Worm (Caenorhabditis elegans) whole organism, young adult: ENCODE measurements around the gene hif-1.

Experiments used
- B0336.3 ChIP-seq: fragments of 200-800 bp; sonication (Bioruptor generic); IDR thresholded peaks from 2 replicates; pipeline ENCODE4 v1.3.6; 2022; ENCODE audit warnings: missing genetic modification characterization, missing compliant biosample characterization
- D2030.7 ChIP-seq: fragments of 200-800 bp; sonication (Bioruptor generic); IDR thresholded peaks from 2 replicates; pipeline ENCODE4 v1.3.6; 2022; ENCODE audit warnings: missing genetic modification reagents, missing genetic modification characterization, missing compliant biosample characterization
- F23B12.7 ChIP-seq: sonication (generic microtip); optimal IDR thresholded peaks from 2 replicates; lab custom pipeline; 2017; ENCODE audit warnings: missing genetic modification characterization, mild to moderate bottlenecking, missing compliant biosample characterization, antibody characterized with exemption, moderate library complexity; ENCODE audit not compliant: insufficient read depth
- F33H1.4 ChIP-seq: fragments of 200-800 bp; sonication (Bioruptor generic); IDR thresholded peaks from 2 replicates; pipeline ENCODE4 v1.3.6; 2022; ENCODE audit warnings: missing genetic modification reagents, missing genetic modification characterization, missing compliant biosample characterization
- F49E8.2 ChIP-seq: sonication (generic microtip); optimal IDR thresholded peaks from 3 replicates; lab custom pipeline; 2017; ENCODE audit warnings: missing genetic modification characterization, mild to moderate bottlenecking, missing compliant biosample characterization, antibody characterized with exemption, moderate library complexity; ENCODE audit not compliant: insufficient read depth
- K11D2.4 ChIP-seq: fragments of 200-800 bp; sonication (Bioruptor generic); IDR thresholded peaks from 2 replicates; pipeline ENCODE4 v1.3.6; 2022; ENCODE audit warnings: missing genetic modification reagents, missing genetic modification characterization, missing compliant biosample characterization
- K12H6.12 ChIP-seq: fragments of 200-800 bp; sonication (Bioruptor generic); optimal IDR thresholded peaks from 2 replicates; lab custom pipeline; 2018; ENCODE audit warnings: mild to moderate bottlenecking, missing genetic modification characterization, missing compliant biosample characterization
- Y53F4B.3 ChIP-seq: fragments of 200-800 bp; sonication (Bioruptor generic); IDR thresholded peaks from 2 replicates; pipeline ENCODE4 v1.3.6; 2022; ENCODE audit warnings: missing genetic modification reagents, missing genetic modification characterization, missing compliant biosample characterization
- Y53G8AR.9 ChIP-seq: fragments of 200-800 bp; sonication (Bioruptor generic); conservative IDR thresholded peaks from 2 replicates; pipeline ENCODE4 v1.3.6; 2022; ENCODE audit warnings: missing genetic modification reagents, missing genetic modification characterization, missing compliant biosample characterization
- Y79H2A.3 ChIP-seq: fragments of 200-800 bp; sonication (Bioruptor generic); conservative IDR thresholded peaks from 2 replicates; pipeline ENCODE4 v1.3.6; 2022; ENCODE audit warnings: missing genetic modification reagents, missing genetic modification characterization, missing compliant biosample characterization
- Y95B8A.8 ChIP-seq: fragments of 200-800 bp; sonication (Bioruptor generic); IDR thresholded peaks from 2 replicates; pipeline ENCODE4 v1.3.6; 2022; ENCODE audit warnings: missing genetic modification reagents, missing genetic modification characterization, missing compliant biosample characterization
- ama-1 ChIP-seq, 3 experiments: fragments of 150-350 bp in 1 of 3; sonication (generic microtip) in 2 of 3; optimal IDR thresholded peaks; 2 replicates each; lab custom pipeline; 2014 to 2018; ENCODE audit warnings: missing biosample characterization in 2 of 3, missing genetic modification characterization in 2 of 3, missing genetic modification reagents in 2 of 3
- aptf-2 ChIP-seq: fragments of 200-800 bp; sonication (Bioruptor generic); conservative IDR thresholded peaks from 2 replicates; pipeline ENCODE4 v1.3.6; 2022; ENCODE audit warnings: missing genetic modification reagents, missing genetic modification characterization, missing compliant biosample characterization
- atf-7 ChIP-seq: sonication (generic microtip); optimal IDR thresholded peaks from 2 replicates; lab custom pipeline; 2017; ENCODE audit warnings: mild to moderate bottlenecking, missing genetic modification characterization, missing compliant biosample characterization
- attf-5 ChIP-seq: fragments of 200-800 bp; sonication (Bioruptor generic); optimal IDR thresholded peaks from 2 replicates; lab custom pipeline; 2018; ENCODE audit warnings: mild to moderate bottlenecking, missing genetic modification characterization, missing compliant biosample characterization
- bed-1 ChIP-seq: fragments of 200-800 bp; sonication (Bioruptor generic); IDR thresholded peaks from 2 replicates; pipeline ENCODE4 v1.3.6; 2022; ENCODE audit warnings: missing genetic modification reagents, missing genetic modification characterization, missing compliant biosample characterization
- cebp-1 ChIP-seq, 2 experiments: fragments of 200-800 bp in 1 of 2; sonication (Bioruptor generic) in 1 of 2; sonication (generic microtip) in 1 of 2; IDR thresholded peaks in 1 of 2; optimal IDR thresholded peaks in 1 of 2; 2 replicates each; pipeline versions ENCODE4 v1.3.6 to Lab custom; 2017 to 2022; ENCODE audit warnings: missing compliant biosample characterization in 2 of 2, missing genetic modification characterization in 2 of 2, mild to moderate bottlenecking in 1 of 2, missing genetic modification reagents in 1 of 2, moderate library complexity in 1 of 2
- cebp-2 ChIP-seq: fragments of 200-800 bp; sonication (Bioruptor generic); IDR thresholded peaks from 2 replicates; pipeline ENCODE4 v1.3.6; 2022; ENCODE audit warnings: missing genetic modification characterization, missing compliant biosample characterization
- ceh-100 ChIP-seq: fragments of 200-800 bp; sonication (Bioruptor generic); IDR thresholded peaks from 2 replicates; pipeline ENCODE4 v1.3.6; 2022; ENCODE audit warnings: missing genetic modification reagents, missing genetic modification characterization, missing compliant biosample characterization
- ceh-27 ChIP-seq: fragments of 200-800 bp; sonication (Bioruptor generic); optimal IDR thresholded peaks from 2 replicates; lab custom pipeline; 2018; ENCODE audit warnings: mild to moderate bottlenecking, missing genetic modification characterization, moderate library complexity, missing compliant biosample characterization
- ceh-40 ChIP-seq: fragments of 200-800 bp; sonication (Bioruptor generic); IDR thresholded peaks from 2 replicates; pipeline ENCODE4 v1.3.6; 2022; ENCODE audit warnings: missing genetic modification characterization, missing compliant biosample characterization
- ceh-58 ChIP-seq: fragments of 200-800 bp; sonication (Bioruptor generic); IDR thresholded peaks from 2 replicates; pipeline ENCODE4 v1.3.6; 2022; ENCODE audit warnings: missing genetic modification characterization, missing compliant biosample characterization
- ceh-91 ChIP-seq: fragments of 200-800 bp; sonication (Bioruptor generic); IDR thresholded peaks from 2 replicates; pipeline ENCODE4 v1.3.6; 2022; ENCODE audit warnings: missing genetic modification reagents, missing genetic modification characterization, missing compliant biosample characterization
- chd-7 ChIP-seq: sonication (generic microtip); optimal IDR thresholded peaks from 2 replicates; lab custom pipeline; 2016; ENCODE audit warnings: mild to moderate bottlenecking, missing genetic modification characterization, moderate library complexity, missing compliant biosample characterization
- egl-44 ChIP-seq: fragments of 200-800 bp; sonication (Bioruptor generic); IDR thresholded peaks from 2 replicates; pipeline ENCODE4 v1.3.6; 2022; ENCODE audit warnings: missing genetic modification reagents, missing genetic modification characterization, missing compliant biosample characterization
- egrh-3 ChIP-seq: fragments of 200-800 bp; sonication (Bioruptor generic); IDR thresholded peaks from 2 replicates; pipeline ENCODE4 v1.3.6; 2022; ENCODE audit warnings: missing genetic modification reagents, missing genetic modification characterization, missing compliant biosample characterization
- ekl-4 ChIP-seq: fragments of 200-800 bp; sonication (Bioruptor generic); IDR thresholded peaks from 2 replicates; pipeline ENCODE4 v1.3.6; 2022; ENCODE audit warnings: missing genetic modification reagents, missing genetic modification characterization, missing compliant biosample characterization
- let-526 ChIP-seq: fragments of 200-800 bp; sonication (Bioruptor generic); IDR thresholded peaks from 2 replicates; pipeline ENCODE4 v1.3.6; 2022; ENCODE audit warnings: missing genetic modification reagents, missing genetic modification characterization, missing compliant biosample characterization
- lin-26 ChIP-seq: fragments of 200-800 bp; sonication (Bioruptor generic); IDR thresholded peaks from 2 replicates; pipeline ENCODE4 v1.3.6; 2022; ENCODE audit warnings: missing genetic modification reagents, missing genetic modification characterization, missing compliant biosample characterization
- madf-10 ChIP-seq: sonication (generic microtip); optimal IDR thresholded peaks from 2 replicates; lab custom pipeline; 2016; ENCODE audit warnings: mild to moderate bottlenecking, missing genetic modification characterization, missing compliant biosample characterization
- madf-6 ChIP-seq: fragments of 200-800 bp; sonication (Bioruptor generic); IDR thresholded peaks from 2 replicates; pipeline ENCODE4 v1.3.6; 2022; ENCODE audit warnings: missing genetic modification reagents, missing genetic modification characterization, missing compliant biosample characterization
- madf-8 ChIP-seq: fragments of 200-800 bp; sonication (Bioruptor generic); conservative IDR thresholded peaks from 2 replicates; pipeline ENCODE4 v1.3.6; 2022; ENCODE audit warnings: missing genetic modification reagents, missing genetic modification characterization, missing compliant biosample characterization
- mes-4 ChIP-seq: sonication (generic microtip); optimal IDR thresholded peaks from 2 replicates; lab custom pipeline; 2016; ENCODE audit warnings: missing genotype, missing genetic modification characterization, missing compliant biosample characterization
- nfya-1 ChIP-seq: sonication (generic microtip); optimal IDR thresholded peaks from 2 replicates; lab custom pipeline; 2017; ENCODE audit warnings: antibody characterized with exemption, missing compliant biosample characterization, missing genetic modification characterization, borderline replicate concordance; ENCODE audit not compliant: insufficient read depth
- nfyb-1 ChIP-seq: fragments of 200-800 bp; sonication (Bioruptor generic); IDR thresholded peaks from 2 replicates; pipeline ENCODE4 v1.3.6; 2022; ENCODE audit warnings: missing genetic modification reagents, missing genetic modification characterization, missing compliant biosample characterization
- nhr-120 ChIP-seq: fragments of 200-800 bp; sonication (Bioruptor generic); IDR thresholded peaks from 2 replicates; pipeline ENCODE4 v1.3.6; 2022; ENCODE audit warnings: missing genetic modification characterization, missing compliant biosample characterization
- nhr-80 ChIP-seq: sonication (generic microtip); optimal IDR thresholded peaks from 2 replicates; lab custom pipeline; 2016; ENCODE audit warnings: missing genetic modification characterization, missing compliant biosample characterization
- nhr-90 ChIP-seq: sonication (generic microtip); optimal IDR thresholded peaks from 2 replicates; lab custom pipeline; 2016; ENCODE audit warnings: missing genotype, mild to moderate bottlenecking, missing genetic modification characterization, missing compliant biosample characterization
- pbrm-1 ChIP-seq: fragments of 200-800 bp; sonication (Bioruptor generic); IDR thresholded peaks from 2 replicates; pipeline ENCODE4 v1.3.6; 2022; ENCODE audit warnings: missing genetic modification reagents, missing genetic modification characterization, missing compliant biosample characterization
- pha-4 ChIP-seq: fragments of 150-350 bp; sonication (generic microtip); optimal IDR thresholded peaks from 2 replicates; lab custom pipeline; 2014; ENCODE audit warnings: missing biosample characterization, missing genetic modification reagents, missing genetic modification characterization
- repo-1 ChIP-seq: sonication (generic microtip); optimal IDR thresholded peaks from 2 replicates; lab custom pipeline; 2017; ENCODE audit warnings: mild to moderate bottlenecking, missing genetic modification characterization, missing compliant biosample characterization
- snpc-3.4 ChIP-seq: sonication (generic microtip); optimal IDR thresholded peaks from 2 replicates; lab custom pipeline; 2017; ENCODE audit warnings: missing genetic modification characterization, mild to moderate bottlenecking, missing compliant biosample characterization, antibody characterized with exemption, moderate library complexity, missing genotype, missing genetic modification reagents
- snpc-4 ChIP-seq, 5 experiments: fragments of 150-350 bp in 1 of 5; sonication (generic microtip) in 4 of 5; optimal IDR thresholded peaks; 2 replicates each; lab custom pipeline; 2014 to 2018; ENCODE audit warnings: missing genetic modification characterization in 5 of 5, missing biosample characterization in 3 of 5, antibody characterized with exemption in 2 of 5, mild to moderate bottlenecking in 2 of 5, missing compliant biosample characterization in 2 of 5, missing genotype in 2 of 5, moderate library complexity in 2 of 5, missing genetic modification reagents in 1 of 5
- tbx-9 ChIP-seq: sonication (generic microtip); optimal IDR thresholded peaks from 2 replicates; lab custom pipeline; 2016; ENCODE audit warnings: borderline replicate concordance, missing genetic modification characterization, inconsistent platforms, missing compliant biosample characterization
- tlf-1 ChIP-seq: fragments of 200-800 bp; sonication (Bioruptor generic); optimal IDR thresholded peaks from 2 replicates; lab custom pipeline; 2018; ENCODE audit warnings: mild to moderate bottlenecking, missing genetic modification characterization, missing compliant biosample characterization
- xnd-1 ChIP-seq: sonication (generic microtip); optimal IDR thresholded peaks from 2 replicates; lab custom pipeline; 2016; ENCODE audit warnings: missing genotype, missing genetic modification reagents, missing genetic modification characterization, missing compliant biosample characterization
- zfh-2 ChIP-seq: fragments of 200-800 bp; sonication (Bioruptor generic); conservative IDR thresholded peaks from 2 replicates; pipeline ENCODE4 v1.3.6; 2022; ENCODE audit warnings: missing genetic modification reagents, missing genetic modification characterization, missing compliant biosample characterization

Gene hif-1

ce11 chrV:20792371-20792890 is 12.2 kb downstream of the hif-1 start, which contains the start of gene Y44A6D.3:
TSS of gene Y44A6D.3 (minus strand) at chrV:20792421.
- TF ChIP-seq nhr-90 (tag; lab: Kevin White, UChicago) = no peak
- no peak for TF ChIP-seq let-526 (GFP tag; lab: Robert Waterston, UW)
- no peak for TF ChIP-seq ekl-4
- no peak for TF ChIP-seq Y53F4B.3
- TF ChIP-seq mes-4 = no peak
- no peak for TF ChIP-seq D2030.7 (GFP tag; lab: Robert Waterston, UW)
- TF ChIP-seq B0336.3 (GFP tag; lab: Robert Waterston, UW) = no peak
- peak; percentile 22 for TF ChIP-seq attf-5 (GFP tag; lab: Kevin White, UChicago)
- no peak for TF ChIP-seq tbx-9
- TF ChIP-seq F33H1.4 = no peak
- no peak for TF ChIP-seq nfyb-1 (GFP tag; lab: Robert Waterston, UW)
- TF ChIP-seq tlf-1 = no peak
- TF ChIP-seq cebp-2 (GFP tag; lab: Robert Waterston, UW) = no peak
- TF ChIP-seq chd-7 = no peak
- no peak for TF ChIP-seq ama-1 (optimal IDR thresholded peaks at IDR 0.05; lab: Kevin White, UChicago)
- TF ChIP-seq ama-1 (GFP tag; optimal IDR thresholded peaks at IDR 0.05; lab: Kevin White, UChicago) = no peak
- peak; percentile 31 for TF ChIP-seq atf-7 (tag; lab: Kevin White, UChicago)
- TF ChIP-seq nhr-120 (GFP tag; lab: Robert Waterston, UW) = no peak
- no peak for TF ChIP-seq Y95B8A.8 (GFP tag; lab: Robert Waterston, UW)
- no peak for TF ChIP-seq nfya-1 (tag; lab: Kevin White, UChicago)
- no peak for TF ChIP-seq F23B12.7 (tag; lab: Kevin White, UChicago)
- no peak for TF ChIP-seq cebp-1 (GFP tag; IDR thresholded peaks at IDR 0.05; lab: Robert Waterston, UW)
- peak; percentile 24 for TF ChIP-seq cebp-1 (tag; optimal IDR thresholded peaks at IDR 0.05; lab: Kevin White, UChicago)
- no peak for TF ChIP-seq repo-1
- no peak for TF ChIP-seq egl-44 (GFP tag; lab: Robert Waterston, UW)
- no peak for TF ChIP-seq F49E8.2 (tag; lab: Kevin White, UChicago)
- no peak for TF ChIP-seq pbrm-1 (GFP tag; lab: Robert Waterston, UW)
- TF ChIP-seq egrh-3 (GFP tag; lab: Robert Waterston, UW) = no peak
- no peak for TF ChIP-seq snpc-3.4
- TF ChIP-seq xnd-1 (tag; lab: Kevin White, UChicago) = no peak
- peak; percentile 65 for TF ChIP-seq nhr-80 (tag; lab: Kevin White, UChicago)
- TF ChIP-seq madf-10 (tag; lab: Kevin White, UChicago) = peak; percentile 10
- TF ChIP-seq ceh-27 = no peak
- TF ChIP-seq lin-26 (GFP tag; lab: Robert Waterston, UW) = no peak
- TF ChIP-seq pha-4 = no peak
- no peak for TF ChIP-seq madf-6 (GFP tag; lab: Robert Waterston, UW)
- TF ChIP-seq Y53G8AR.9 (GFP tag; lab: Robert Waterston, UW) = no peak

- TF ChIP-seq aptf-2 (GFP tag; lab: Robert Waterston, UW) (no peak), snpc-4 (GFP tag; optimal IDR thresholded peaks at IDR 0.05; lab: Kevin White, UChicago) (no peak), snpc-4 (tag; optimal IDR thresholded peaks at IDR 0.05; lab: Kevin White, UChicago) (peak in 1 of 4 experiments; percentile 11), ceh-91 (no peak), Y79H2A.3 (GFP tag; lab: Robert Waterston, UW) (no peak), nhr-80 (tag; lab: Kevin White, UChicago) (peak; percentile 80), zfh-2 (GFP tag; lab: Robert Waterston, UW) (peak; percentile 97), K12H6.12 (tag; lab: Kevin White, UChicago) (peak; percentile 74), ekl-4 (no peak), ceh-100 (GFP tag; lab: Robert Waterston, UW) (no peak), egl-44 (GFP tag; lab: Robert Waterston, UW) (no peak), ceh-40 (GFP tag; lab: Robert Waterston, UW) (no peak), lin-26 (GFP tag; lab: Robert Waterston, UW) (no peak), madf-8 (GFP tag; lab: Robert Waterston, UW) (no peak), K11D2.4 (GFP tag; lab: Robert Waterston, UW) (peak; percentile 22; the same call in 1 of the 2 replicates), Y53G8AR.9 (GFP tag; lab: Robert Waterston, UW) (no peak), ceh-58 (GFP tag; lab: Robert Waterston, UW) (no peak), atf-7 (tag; lab: Kevin White, UChicago) (no peak), bed-1 (no peak)
Observed at ce11 chrV:20793761-20794160, 13.6 kb downstream of the hif-1 start.
